Fruit fly (Drosophila melanogaster): Measurements from ENCODE around the gene CG9121.

- peak; percentile 13 for TF ChIP-seq CG12768 (GFP tag; optimal IDR thresholded peaks at IDR 0.05)
- TF ChIP-seq Hr96 (GFP tag; optimal IDR thresholded peaks at IDR 0.05) = no peak
- no peak for TF ChIP-seq ovo (GFP tag; optimal IDR thresholded peaks at IDR 0.05)
- no peak for TF ChIP-seq tj (GFP tag; optimal IDR thresholded peaks at IDR 0.05)
- TF ChIP-seq cnc (optimal IDR thresholded peaks at IDR 0.05) = no peak
- no peak for TF ChIP-seq kay (GFP tag; ENCODE audit: borderline replicate concordance)
- no peak for TF ChIP-seq CG5204 (GFP tag; optimal IDR thresholded peaks at IDR 0.05)
- no peak for TF ChIP-seq CG11617 (GFP tag; optimal IDR thresholded peaks at IDR 0.05)
Observed at dm6 chr2L:5092145-5092544, 41.3 kb upstream of the CG9121 start.

All from whole organism, adult.